Fruit fly (Drosophila melanogaster) whole organism, embryonic: ENCODE results near the gene CG15882.

Source experiments
- Bteb2 ChIP-seq: fragments of 200-800 bp; sonication (Bioruptor generic); optimal IDR thresholded peaks from 2 replicates; lab custom pipeline; 2016; ENCODE audit warnings: missing biosample characterization, missing genetic modification characterization
- CG12071 ChIP-seq: fragments of 200-800 bp; sonication (Bioruptor generic); optimal IDR thresholded peaks from 3 replicates; lab custom pipeline; 2018; ENCODE audit warnings: missing biosample characterization, mild to moderate bottlenecking, missing genetic modification characterization
- CG12219 ChIP-seq: fragments of 200-800 bp; sonication (Bioruptor generic); optimal IDR thresholded peaks from 3 replicates; lab custom pipeline; 2018; ENCODE audit warnings: missing biosample characterization, mild to moderate bottlenecking, missing genetic modification characterization
- CG12236 ChIP-seq: fragments of 200-800 bp; sonication (Bioruptor generic); optimal IDR thresholded peaks from 2 replicates; lab custom pipeline; 2016; ENCODE audit warnings: missing biosample characterization, missing genetic modification characterization
- CG1233 ChIP-seq: fragments of 200-800 bp; sonication (Bioruptor generic); optimal IDR thresholded peaks from 4 replicates; lab custom pipeline; 2018; ENCODE audit warnings: missing biosample characterization, mild to moderate bottlenecking, missing genetic modification characterization
- CG12769 ChIP-seq: fragments of 200-800 bp; sonication (Bioruptor generic); optimal IDR thresholded peaks from 2 replicates; lab custom pipeline; 2019; ENCODE audit warnings: missing biosample characterization, mild to moderate bottlenecking, missing genetic modification characterization, moderate library complexity
- CG14050 ChIP-seq: fragments of 200-800 bp; sonication (Bioruptor generic); IDR thresholded peaks from 3 replicates; pipeline ENCODE4 v1.3.6; 2022; ENCODE audit warnings: missing biosample characterization, missing genetic modification characterization
- CG14667 ChIP-seq: fragments of 200-800 bp; sonication (Bioruptor generic); IDR thresholded peaks from 2 replicates; pipeline ENCODE4 v1.3.6; 2022; ENCODE audit warnings: missing biosample characterization, missing genetic modification characterization
- CG15269 ChIP-seq: fragments of 200-800 bp; sonication (Bioruptor generic); optimal IDR thresholded peaks from 2 replicates; lab custom pipeline; 2018; ENCODE audit warnings: missing biosample characterization, mild to moderate bottlenecking, missing genetic modification characterization, moderate library complexity
- CG15479 ChIP-seq: fragments of 200-800 bp; sonication (Bioruptor generic); optimal IDR thresholded peaks from 3 replicates; lab custom pipeline; 2019; ENCODE audit warnings: missing biosample characterization, mild to moderate bottlenecking, missing genetic modification characterization, moderate library complexity
- CG15514 ChIP-seq: fragments of 200-800 bp; sonication (Bioruptor generic); optimal IDR thresholded peaks from 3 replicates; lab custom pipeline; 2017; ENCODE audit warnings: missing biosample characterization, missing genetic modification characterization, mild to moderate bottlenecking, moderate library complexity, missing genetic modification reagents
- CG16779 ChIP-seq: fragments of 200-800 bp; sonication (Bioruptor generic); IDR thresholded peaks from 2 replicates; pipeline ENCODE4 v1.3.6; 2022; ENCODE audit warnings: missing biosample characterization, missing genetic modification characterization
- CG17359 ChIP-seq: fragments of 200-800 bp; sonication (Bioruptor generic); optimal IDR thresholded peaks from 3 replicates; lab custom pipeline; 2018; ENCODE audit warnings: missing biosample characterization, mild to moderate bottlenecking, missing genetic modification characterization, moderate library complexity
- CG2116 ChIP-seq: fragments of 200-800 bp; sonication (Bioruptor generic); optimal IDR thresholded peaks from 3 replicates; lab custom pipeline; 2018; ENCODE audit warnings: missing biosample characterization, mild to moderate bottlenecking, missing genetic modification characterization
- CG31365 ChIP-seq: fragments of 200-800 bp; sonication (Bioruptor generic); optimal IDR thresholded peaks from 2 replicates; lab custom pipeline; 2018; ENCODE audit warnings: missing biosample characterization, mild to moderate bottlenecking, missing genetic modification characterization
- CG33557 ChIP-seq: fragments of 200-800 bp; sonication (Bioruptor generic); optimal IDR thresholded peaks from 2 replicates; lab custom pipeline; 2019; ENCODE audit warnings: missing biosample characterization, mild to moderate bottlenecking, missing genetic modification characterization, moderate library complexity
- CG34422 ChIP-seq: fragments of 200-800 bp; sonication (Bioruptor generic); IDR thresholded peaks from 3 replicates; pipeline ENCODE4 v1.3.6; 2022; ENCODE audit warnings: missing biosample characterization, missing genetic modification characterization
- CG3847 ChIP-seq: fragments of 200-800 bp; sonication (Bioruptor generic); IDR thresholded peaks from 2 replicates; pipeline ENCODE4 v1.3.6; 2022; ENCODE audit warnings: missing biosample characterization, missing genetic modification characterization
- CG4328 ChIP-seq: fragments of 200-800 bp; sonication (Bioruptor generic); optimal IDR thresholded peaks from 3 replicates; lab custom pipeline; 2017; ENCODE audit warnings: missing biosample characterization, missing genetic modification reagents, missing genetic modification characterization
- CG6175 ChIP-seq: fragments of 200-800 bp; sonication (Bioruptor generic); IDR thresholded peaks from 3 replicates; pipeline ENCODE4 v1.3.6; 2022; ENCODE audit warnings: missing biosample characterization, missing genetic modification characterization
- CG8290 ChIP-seq, 3 experiments: fragments of 200-800 bp; sonication (Bioruptor generic); optimal IDR thresholded peaks; 2 replicates each; lab custom pipeline; 2016 to 2019; ENCODE audit warnings: missing biosample characterization in 3 of 3, missing genetic modification characterization in 3 of 3, mild to moderate bottlenecking in 2 of 3, moderate library complexity in 1 of 3
- CG8765 ChIP-seq: fragments of 200-800 bp; sonication (Bioruptor generic); IDR thresholded peaks from 2 replicates; pipeline ENCODE4 v1.3.6; 2022; ENCODE audit warnings: missing biosample characterization, missing genetic modification characterization
- D19B ChIP-seq: fragments of 200-800 bp; sonication (Bioruptor generic); optimal IDR thresholded peaks from 2 replicates; lab custom pipeline; 2017; ENCODE audit warnings: missing biosample characterization, mild to moderate bottlenecking, missing genetic modification characterization
- Dip3 ChIP-seq: fragments of 200-800 bp; sonication (Bioruptor generic); optimal IDR thresholded peaks from 3 replicates; lab custom pipeline; 2016; ENCODE audit warnings: missing biosample characterization, missing genetic modification characterization
- E2f1 ChIP-seq: fragments of 200-800 bp; sonication (Bioruptor generic); IDR thresholded peaks from 2 replicates; pipeline ENCODE4 v1.3.6; 2022; ENCODE audit warnings: missing biosample characterization, missing genetic modification characterization
- ERR ChIP-seq: fragments of 200-800 bp; sonication (Bioruptor generic); optimal IDR thresholded peaks from 2 replicates; lab custom pipeline; 2016; ENCODE audit warnings: missing biosample characterization, missing genetic modification characterization
- HLH3B ChIP-seq: fragments of 200-800 bp; sonication (Bioruptor generic); IDR thresholded peaks from 2 replicates; pipeline ENCODE4 v1.3.6; 2022; ENCODE audit warnings: missing biosample characterization, missing genetic modification characterization
- Hey ChIP-seq: fragments of 200-800 bp; sonication (Bioruptor generic); optimal IDR thresholded peaks from 3 replicates; lab custom pipeline; 2018; ENCODE audit warnings: missing biosample characterization, mild to moderate bottlenecking, missing genetic modification characterization
- Lim3 ChIP-seq: fragments of 200-800 bp; sonication (Bioruptor generic); IDR thresholded peaks from 2 replicates; pipeline ENCODE4 v1.3.6; 2022; ENCODE audit warnings: missing biosample characterization, missing genetic modification characterization
- Myb ChIP-seq: fragments of 200-800 bp; sonication (Bioruptor generic); optimal IDR thresholded peaks from 2 replicates; lab custom pipeline; 2016; ENCODE audit warnings: missing biosample characterization, missing genetic modification characterization
- Nf-YC ChIP-seq: fragments of 200-800 bp; optimal IDR thresholded peaks from 3 replicates; lab custom pipeline; 2019; ENCODE audit warnings: missing biosample characterization, mild to moderate bottlenecking, missing genetic modification characterization, moderate library complexity
- Poxn ChIP-seq: fragments of 200-800 bp; sonication (Bioruptor generic); IDR thresholded peaks from 2 replicates; pipeline ENCODE4 v1.3.6; 2022; ENCODE audit warnings: missing biosample characterization, missing genetic modification characterization
- Six4 ChIP-seq: fragments of 200-800 bp; sonication (Bioruptor generic); optimal IDR thresholded peaks from 2 replicates; lab custom pipeline; 2016; ENCODE audit warnings: missing biosample characterization, missing genetic modification characterization
- Spps ChIP-seq: fragments of 200-800 bp; sonication (Bioruptor generic); optimal IDR thresholded peaks from 2 replicates; lab custom pipeline; 2018; ENCODE audit warnings: missing biosample characterization, mild to moderate bottlenecking, missing genetic modification characterization
- aop ChIP-seq: fragments of 200-800 bp; sonication (Bioruptor generic); IDR thresholded peaks from 2 replicates; pipeline ENCODE4 v1.3.6; 2022; ENCODE audit warnings: missing biosample characterization, missing genetic modification characterization
- ase ChIP-seq: fragments of 200-800 bp; sonication (Bioruptor generic); IDR thresholded peaks from 3 replicates; pipeline ENCODE4 v1.3.6; 2022; ENCODE audit warnings: missing biosample characterization, missing genetic modification characterization
- az2 ChIP-seq: fragments of 200-800 bp; sonication (Bioruptor generic); optimal IDR thresholded peaks from 3 replicates; lab custom pipeline; 2016; ENCODE audit warnings: missing biosample characterization, missing genetic modification characterization
- chn ChIP-seq: fragments of 200-800 bp; sonication (Bioruptor generic); optimal IDR thresholded peaks from 2 replicates; lab custom pipeline; 2016; ENCODE audit warnings: missing biosample characterization, missing genetic modification characterization
- crc ChIP-seq: fragments of 200-800 bp; sonication (Bioruptor generic); optimal IDR thresholded peaks from 2 replicates; lab custom pipeline; 2016; ENCODE audit warnings: missing biosample characterization, missing genetic modification characterization
- exex ChIP-seq: fragments of 200-800 bp; sonication (Bioruptor generic); optimal IDR thresholded peaks from 4 replicates; lab custom pipeline; 2018; ENCODE audit warnings: missing biosample characterization, mild to moderate bottlenecking, missing genetic modification characterization, moderate library complexity
- fd96Cb ChIP-seq: fragments of 200-800 bp; sonication (Bioruptor generic); optimal IDR thresholded peaks from 2 replicates; lab custom pipeline; 2018; ENCODE audit warnings: missing biosample characterization, mild to moderate bottlenecking, missing genetic modification characterization, moderate library complexity
- gfzf ChIP-seq: fragments of 200-800 bp; sonication (Bioruptor generic); optimal IDR thresholded peaks from 2 replicates; lab custom pipeline; 2016; ENCODE audit warnings: missing biosample characterization, mild to moderate bottlenecking, missing genetic modification characterization, moderate library complexity
- grau ChIP-seq: fragments of 200-800 bp; optimal IDR thresholded peaks from 3 replicates; lab custom pipeline; 2019; ENCODE audit warnings: missing biosample characterization, mild to moderate bottlenecking, missing genetic modification characterization, moderate library complexity
- gro ChIP-seq: fragments of 200-800 bp; sonication (Bioruptor generic); optimal IDR thresholded peaks from 2 replicates; lab custom pipeline; 2016; ENCODE audit warnings: missing biosample characterization, missing genetic modification characterization
- her ChIP-seq: fragments of 200-800 bp; sonication (Bioruptor generic); optimal IDR thresholded peaks from 2 replicates; lab custom pipeline; 2016; ENCODE audit warnings: missing biosample characterization, missing genetic modification characterization
- klu ChIP-seq: fragments of 200-800 bp; sonication (Bioruptor generic); IDR thresholded peaks from 2 replicates; pipeline ENCODE4 v1.3.6; 2022; ENCODE audit warnings: missing biosample characterization, missing genetic modification characterization
- mam ChIP-seq: fragments of 200-800 bp; sonication (Bioruptor generic); optimal IDR thresholded peaks from 3 replicates; lab custom pipeline; 2016; ENCODE audit warnings: missing biosample characterization, missing genetic modification characterization
- otp ChIP-seq: fragments of 200-800 bp; sonication (Bioruptor generic); IDR thresholded peaks from 3 replicates; pipeline ENCODE4, ENCODE4 v1.3.6; 2022; ENCODE audit warnings: missing biosample characterization, missing genetic modification characterization
- rib ChIP-seq: fragments of 200-800 bp; sonication (Bioruptor generic); IDR thresholded peaks from 2 replicates; pipeline ENCODE4 v1.3.6; 2022; ENCODE audit warnings: missing biosample characterization, missing genetic modification characterization
- sd ChIP-seq: fragments of 200-800 bp; sonication (Bioruptor generic); optimal IDR thresholded peaks from 3 replicates; lab custom pipeline; 2018; ENCODE audit warnings: missing biosample characterization, mild to moderate bottlenecking, missing genetic modification characterization, moderate library complexity
- tna ChIP-seq: fragments of 200-800 bp; sonication (Bioruptor generic); IDR thresholded peaks from 2 replicates; pipeline ENCODE4 v1.3.6; 2022; ENCODE audit warnings: missing biosample characterization, missing genetic modification characterization; ENCODE audit not compliant: partially characterized antibody

Gene CG15882

dm6 chrX:19154998-19155397 lies 30.8 kb upstream of the CG15882 start (continued):
- TF ChIP-seq CG3847 (GFP tag; lab: Robert Waterston, UW) (peak; percentile 64; the same call in 1 of the 2 replicates), D19B (GFP tag; lab: Kevin White, UChicago) (no peak), grau (peak; percentile 83), CG2116 (GFP tag; lab: Kevin White, UChicago) (peak; percentile 41), CG14050 (GFP tag; lab: Robert Waterston, UW) (peak; percentile 55; the same call in 1 of the 3 replicates), Six4 (GFP tag; lab: Kevin White, UChicago) (peak; percentile 82), CG16779 (GFP tag; lab: Robert Waterston, UW) (no peak), CG8290 (GFP tag; optimal IDR thresholded peaks at IDR 0.05; lab: Kevin White, UChicago) (peak; percentile 81), CG8290 (tag; optimal IDR thresholded peaks at IDR 0.05; lab: Kevin White, UChicago) (peak; percentile 47 to 71), CG4328 (peak; percentile 1), sd (peak; percentile 3), mam (peak; percentile 66), CG12071 (peak; percentile 53), Lim3 (no peak), CG6175 (GFP tag; lab: Robert Waterston, UW) (no peak), CG31365 (tag; lab: Kevin White, UChicago) (peak; percentile 59), fd96Cb (peak; percentile 92), CG12236 (GFP tag; lab: Kevin White, UChicago) (peak; percentile 86), ERR (GFP tag; lab: Kevin White, UChicago) (peak; percentile 43), CG33557 (GFP tag; lab: Kevin White, UChicago) (peak; percentile 93), gfzf (GFP tag; lab: Kevin White, UChicago) (no peak), Spps (peak; percentile 91), CG34422 (GFP tag; lab: Robert Waterston, UW) (peak; percentile 73; the same call in 2 of the 3 replicates), CG15514 (GFP tag; lab: Kevin White, UChicago) (no peak), chn (GFP tag; lab: Kevin White, UChicago) (peak; percentile 88), crc (GFP tag; lab: Kevin White, UChicago) (peak; percentile 72), Dip3 (GFP tag; lab: Kevin White, UChicago) (peak; percentile 31), gro (GFP tag; lab: Kevin White, UChicago) (peak; percentile 58), CG12769 (peak; percentile 75), exex (no peak), her (GFP tag; lab: Kevin White, UChicago) (peak; percentile 69), CG15479 (GFP tag; lab: Kevin White, UChicago) (peak; percentile 16), CG12219 (GFP tag; lab: Kevin White, UChicago) (peak; percentile 85), HLH3B (GFP tag; lab: Robert Waterston, UW) (peak; percentile 87), CG14667 (GFP tag; lab: Robert Waterston, UW) (peak; percentile 78), Poxn (GFP tag; lab: Robert Waterston, UW) (no peak), otp (peak; percentile 93), CG15269 (peak; percentile 45), aop (GFP tag; lab: Robert Waterston, UW) (peak; percentile 57; the same call in 1 of the 2 replicates), Nf-YC (tag; lab: Kevin White, UChicago) (no peak), CG8765 (GFP tag; lab: Robert Waterston, UW) (peak; percentile 83), ase (peak; percentile 72; the same call in 2 of the 3 replicates), Hey (no peak), klu (GFP tag; lab: Robert Waterston, UW) (peak; percentile 27; the same call in 1 of the 2 replicates), Bteb2 (GFP tag; lab: Kevin White, UChicago) (peak; percentile 29), E2f1 (GFP tag; lab: Robert Waterston, UW) (peak; percentile 79), CG17359 (peak; percentile 90), CG1233 (GFP tag; lab: Kevin White, UChicago) (peak; percentile 75), az2 (GFP tag; lab: Kevin White, UChicago) (peak; percentile 84), Myb (peak; percentile 48), rib (0 out of 2 replicates have a peak, but pooled peaks have one; percentile 42), tna (GFP tag; lab: Robert Waterston, UW) (no peak)
